Fruit fly (Drosophila melanogaster): ENCODE data around the gene CG5191.

The CG5191 gene

dm6 chr3R:20560668-20561226, at the start of gene CG5191:
Gene CG5191 (plus strand): TSS chr3R:20560865.
- no peak for TF ChIP-seq toe (GFP tag; optimal IDR thresholded peaks at IDR 0.05)
- TF ChIP-seq Clk (GFP tag; optimal IDR thresholded peaks at IDR 0.05): no peak
- TF ChIP-seq cic (GFP tag; optimal IDR thresholded peaks at IDR 0.05): no peak
- TF ChIP-seq CG12768 (GFP tag; optimal IDR thresholded peaks at IDR 0.05): peak; percentile 19
- peak; percentile 18 for TF ChIP-seq CG11617 (GFP tag; optimal IDR thresholded peaks at IDR 0.05)
- peak; percentile 59 for TF ChIP-seq ovo (GFP tag; optimal IDR thresholded peaks at IDR 0.05)
- no peak for TF ChIP-seq kay (GFP tag; ENCODE audit: borderline replicate concordance)
- no peak for TF ChIP-seq CG5204 (GFP tag; optimal IDR thresholded peaks at IDR 0.05)

dm6 chr3R:20512368-20512767, 48.3 kb upstream of the CG5191 start, which contains the start of gene MFS9:
Gene MFS9 (minus strand): TSS chr3R:20512468.
- no peak for TF ChIP-seq Crg-1 (GFP tag; optimal IDR thresholded peaks at IDR 0.05)
- TF ChIP-seq kay (GFP tag; ENCODE audit: borderline replicate concordance): no peak
- TF ChIP-seq pad (GFP tag; optimal IDR thresholded peaks at IDR 0.05): no peak
- TF ChIP-seq bab1 (GFP tag; optimal IDR thresholded peaks at IDR 0.05): no peak
- no peak for TF ChIP-seq CG12768 (GFP tag; optimal IDR thresholded peaks at IDR 0.05)
- TF ChIP-seq CG7045 (GFP tag; optimal IDR thresholded peaks at IDR 0.05): no peak
- TF ChIP-seq CG5204 (GFP tag; optimal IDR thresholded peaks at IDR 0.05): no peak
- TF ChIP-seq CG7101 (tag; optimal IDR thresholded peaks at IDR 0.05): no peak
- no peak for TF ChIP-seq Hr96 (GFP tag; optimal IDR thresholded peaks at IDR 0.05)
- TF ChIP-seq ovo (GFP tag; optimal IDR thresholded peaks at IDR 0.05): no peak
- TF ChIP-seq cnc (optimal IDR thresholded peaks at IDR 0.05): no peak
- TF ChIP-seq cic (GFP tag; optimal IDR thresholded peaks at IDR 0.05): no peak
- TF ChIP-seq toe (GFP tag; optimal IDR thresholded peaks at IDR 0.05): no peak
- TF ChIP-seq CG11617 (GFP tag; optimal IDR thresholded peaks at IDR 0.05): no peak
- no peak for TF ChIP-seq CG1620 (GFP tag; optimal IDR thresholded peaks at IDR 0.05)

DNA sequence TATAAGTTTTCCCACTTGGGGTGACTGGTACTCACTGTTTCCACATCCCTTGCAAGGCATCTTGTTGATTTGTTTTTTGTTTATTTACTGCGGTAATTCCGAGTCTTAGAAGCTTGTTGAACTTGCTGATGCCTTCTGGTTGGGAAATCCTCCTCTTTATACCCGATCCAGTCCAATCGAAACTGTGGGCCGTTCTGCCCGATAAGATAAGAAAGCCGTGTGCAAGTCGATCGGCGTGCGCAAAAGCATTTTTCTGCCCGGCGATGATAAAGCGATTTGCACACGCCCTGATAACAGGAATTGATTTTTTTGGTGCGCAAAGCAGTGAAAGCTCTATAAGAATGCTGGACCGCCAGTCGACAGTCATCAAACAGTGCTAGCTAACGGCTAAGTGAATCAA, 26.1 kb upstream of the CG5191 start, which contains the start of the genes MtnE and MtnD:
TSS of gene MtnE (minus strand) at position 130 of the 400 bp plus-strand sequence.
TSS of gene MtnD (plus strand) at position 388 of the 400 bp plus-strand sequence.
- no peak for TF ChIP-seq Mnt (GFP tag; optimal IDR thresholded peaks at IDR 0.05)
- no peak for TF ChIP-seq CG5204 (GFP tag; optimal IDR thresholded peaks at IDR 0.05)
- no peak for TF ChIP-seq CG7045 (GFP tag; optimal IDR thresholded peaks at IDR 0.05)
- TF ChIP-seq tj (GFP tag; optimal IDR thresholded peaks at IDR 0.05): no peak
- TF ChIP-seq cic (GFP tag; optimal IDR thresholded peaks at IDR 0.05): peak; percentile 71
- TF ChIP-seq CG7101 (tag; optimal IDR thresholded peaks at IDR 0.05): no peak
- no peak for TF ChIP-seq toe (GFP tag; optimal IDR thresholded peaks at IDR 0.05)
- peak; percentile 24 for TF ChIP-seq kay (GFP tag; ENCODE audit: borderline replicate concordance)
- TF ChIP-seq pad (GFP tag; optimal IDR thresholded peaks at IDR 0.05): no peak
- TF ChIP-seq bab1 (GFP tag; optimal IDR thresholded peaks at IDR 0.05): no peak
- TF ChIP-seq CG14711 (tag; optimal IDR thresholded peaks at IDR 0.05): no peak
- peak in 1 of 2 experiments; percentile 46 for TF ChIP-seq cnc (optimal IDR thresholded peaks at IDR 0.05)
- no peak for TF ChIP-seq CG12768 (GFP tag; optimal IDR thresholded peaks at IDR 0.05)

DNA sequence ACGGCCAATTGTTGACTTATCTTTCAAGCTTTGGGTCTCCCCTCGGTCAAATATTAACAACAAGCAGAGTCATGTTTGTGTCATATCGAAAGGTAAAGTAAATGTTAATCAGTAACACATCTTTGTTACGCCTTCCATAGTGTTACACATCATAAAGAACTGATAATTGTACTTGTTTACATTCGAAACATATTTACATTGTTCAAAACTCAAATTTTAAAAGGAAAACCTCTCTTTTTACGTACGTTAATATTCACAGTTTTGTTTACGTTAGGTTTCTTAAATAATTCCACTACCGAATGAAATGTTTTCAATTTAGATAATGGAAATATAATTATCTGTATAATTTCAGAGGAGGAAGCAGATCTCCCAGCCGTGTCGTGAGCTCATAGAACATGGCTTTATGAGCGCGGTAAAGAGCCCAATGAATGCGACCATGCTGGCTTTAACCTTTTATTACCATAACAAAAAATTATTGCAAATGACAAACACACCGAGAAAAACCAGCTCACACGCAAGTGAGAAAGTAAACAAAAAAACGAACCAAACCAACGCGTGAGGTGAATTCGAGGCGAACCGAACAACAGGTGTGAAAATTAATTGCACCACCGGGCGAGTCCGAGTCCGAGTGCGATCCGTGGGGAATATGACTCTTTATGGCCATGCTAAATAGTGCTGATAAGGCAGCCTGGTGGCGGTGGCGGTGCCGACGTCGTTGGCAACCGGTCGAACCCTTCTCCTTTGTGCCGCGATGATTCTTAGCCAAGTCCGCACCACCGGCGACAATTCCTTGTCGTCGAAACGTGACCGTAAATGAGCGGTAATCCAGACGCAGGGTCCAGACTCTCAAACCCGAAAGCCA, 18.2 kb upstream of the CG5191 start:
- TF ChIP-seq pad (GFP tag; optimal IDR thresholded peaks at IDR 0.05) (no peak), tj (GFP tag; optimal IDR thresholded peaks at IDR 0.05) (peak; percentile 84), CG7101 (tag; optimal IDR thresholded peaks at IDR 0.05) (peak; percentile 45), Crg-1 (GFP tag; optimal IDR thresholded peaks at IDR 0.05) (peak; percentile 32), Mnt (GFP tag; optimal IDR thresholded peaks at IDR 0.05) (peak; percentile 36), cnc (optimal IDR thresholded peaks at IDR 0.05) (no peak), kay (GFP tag; ENCODE audit: borderline replicate concordance) (peak; percentile 4), cic (GFP tag; optimal IDR thresholded peaks at IDR 0.05) (peak; percentile 8), ovo (GFP tag; optimal IDR thresholded peaks at IDR 0.05) (peak; percentile 80)

dm6 chr3R:20543220-20543619, 17.4 kb upstream of the CG5191 start:
- TF ChIP-seq Hr96 (GFP tag; optimal IDR thresholded peaks at IDR 0.05) (no peak), CG7101 (tag; optimal IDR thresholded peaks at IDR 0.05) (no peak), tj (GFP tag; optimal IDR thresholded peaks at IDR 0.05) (no peak), Mnt (GFP tag; optimal IDR thresholded peaks at IDR 0.05) (no peak), kay (GFP tag; ENCODE audit: borderline replicate concordance) (no peak), CG12768 (GFP tag; optimal IDR thresholded peaks at IDR 0.05) (no peak), toe (GFP tag; optimal IDR thresholded peaks at IDR 0.05) (no peak), Clk (GFP tag; optimal IDR thresholded peaks at IDR 0.05) (no peak), CG5204 (GFP tag; optimal IDR thresholded peaks at IDR 0.05) (no peak)

dm6 chr3R:20543719-20544118, 16.9 kb upstream of the CG5191 start:
- TF ChIP-seq CG11617 (GFP tag; optimal IDR thresholded peaks at IDR 0.05) (no peak), tj (GFP tag; optimal IDR thresholded peaks at IDR 0.05) (peak; percentile 23), cic (GFP tag; optimal IDR thresholded peaks at IDR 0.05) (peak; percentile 31)

DNA sequence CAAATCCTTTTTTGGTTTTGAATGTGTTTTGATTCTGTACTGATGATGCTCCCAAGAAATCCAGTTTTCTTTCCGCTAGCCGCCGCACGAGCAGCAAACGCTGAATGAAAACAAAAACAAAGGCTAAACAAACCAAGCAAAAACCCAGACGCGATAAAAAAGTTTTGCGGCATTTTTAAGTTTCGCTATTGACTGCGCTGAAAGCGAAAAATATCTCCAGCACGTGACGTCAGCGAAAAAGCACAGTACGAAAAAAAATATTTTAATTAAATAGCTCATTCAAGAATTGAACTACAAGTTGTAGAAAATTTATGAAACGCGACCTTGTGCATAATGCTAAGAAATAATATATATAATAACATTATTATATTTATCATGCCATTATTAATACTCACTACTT, 15.7 kb upstream of the CG5191 start:
- TF ChIP-seq cnc (optimal IDR thresholded peaks at IDR 0.05) (no peak), toe (GFP tag; optimal IDR thresholded peaks at IDR 0.05) (no peak), CG1620 (GFP tag; optimal IDR thresholded peaks at IDR 0.05) (no peak), Mnt (GFP tag; optimal IDR thresholded peaks at IDR 0.05) (no peak), CG14711 (tag; optimal IDR thresholded peaks at IDR 0.05) (no peak), tj (GFP tag; optimal IDR thresholded peaks at IDR 0.05) (peak; percentile 66), Clk (GFP tag; optimal IDR thresholded peaks at IDR 0.05) (no peak), Hr96 (GFP tag; optimal IDR thresholded peaks at IDR 0.05) (no peak), kay (GFP tag; ENCODE audit: borderline replicate concordance) (peak; percentile 87), CG7101 (tag; optimal IDR thresholded peaks at IDR 0.05) (no peak), Crg-1 (GFP tag; optimal IDR thresholded peaks at IDR 0.05) (no peak), ovo (GFP tag; optimal IDR thresholded peaks at IDR 0.05) (no peak)

All from whole organism, adult.